Worm (Caenorhabditis elegans) whole organism, late embryonic: ENCODE results near the gene cid-1.
A peak's percentile ranks its signal among the peaks of the same experiment; 100 is the strongest.

Source experiments
- C08G9.2 ChIP-seq: sonication (generic microtip); optimal IDR thresholded peaks from 2 replicates; lab custom pipeline; 2016; ENCODE audit warnings: mild to moderate bottlenecking, missing genetic modification characterization, moderate library complexity, missing compliant biosample characterization
- C38D4.7 ChIP-seq: fragments of 200-800 bp; sonication (Bioruptor generic); optimal IDR thresholded peaks from 2 replicates; lab custom pipeline; 2018; ENCODE audit warnings: mild to moderate bottlenecking, missing genetic modification characterization, moderate library complexity, missing compliant biosample characterization
- F13H6.1 ChIP-seq: sonication (generic microtip); optimal IDR thresholded peaks from 2 replicates; lab custom pipeline; 2016; ENCODE audit warnings: missing genetic modification characterization, missing compliant biosample characterization
- ceh-14 ChIP-seq: sonication (generic microtip); optimal IDR thresholded peaks from 2 replicates; lab custom pipeline; 2016; ENCODE audit warnings: missing genotype, missing genetic modification characterization, missing compliant biosample characterization
- ceh-18 ChIP-seq: sonication (generic microtip); optimal IDR thresholded peaks from 2 replicates; lab custom pipeline; 2016; ENCODE audit warnings: missing genetic modification characterization, missing compliant biosample characterization
- ceh-22 ChIP-seq: sonication (generic microtip); optimal IDR thresholded peaks from 2 replicates; lab custom pipeline; 2017; ENCODE audit warnings: missing biosample characterization, missing genetic modification characterization
- ceh-24 ChIP-seq: sonication (generic microtip); optimal IDR thresholded peaks from 2 replicates; lab custom pipeline; 2016; ENCODE audit warnings: mild to moderate bottlenecking, missing genetic modification characterization, missing compliant biosample characterization
- ceh-31 ChIP-seq: sonication (generic microtip); optimal IDR thresholded peaks from 2 replicates; lab custom pipeline; 2016; ENCODE audit warnings: missing genetic modification characterization, missing compliant biosample characterization
- ceh-34 ChIP-seq: sonication (generic microtip); optimal IDR thresholded peaks from 2 replicates; lab custom pipeline; 2016; ENCODE audit warnings: mild to moderate bottlenecking, missing genetic modification characterization, missing compliant biosample characterization
- ceh-6 ChIP-seq: fragments of 200-800 bp; sonication (Bioruptor generic); optimal IDR thresholded peaks from 2 replicates; lab custom pipeline; 2018; ENCODE audit warnings: mild to moderate bottlenecking, missing genetic modification characterization, missing compliant biosample characterization
- ceh-9 ChIP-seq: sonication (generic microtip); optimal IDR thresholded peaks from 2 replicates; lab custom pipeline; 2016; ENCODE audit warnings: mild to moderate bottlenecking, missing genetic modification characterization, inconsistent platforms, missing compliant biosample characterization
- che-1 ChIP-seq: sonication (generic microtip); optimal IDR thresholded peaks from 2 replicates; lab custom pipeline; 2016; ENCODE audit warnings: mild to moderate bottlenecking, missing genetic modification characterization, missing compliant biosample characterization
- dve-1 ChIP-seq: sonication (generic microtip); optimal IDR thresholded peaks from 2 replicates; lab custom pipeline; 2017; ENCODE audit warnings: antibody characterized with exemption, mild to moderate bottlenecking, missing genetic modification characterization, missing compliant biosample characterization
- ets-4 ChIP-seq: sonication (generic microtip); optimal IDR thresholded peaks from 2 replicates; lab custom pipeline; 2016; ENCODE audit warnings: missing genetic modification characterization, missing compliant biosample characterization
- fkh-10 ChIP-seq: fragments of 150-350 bp; optimal IDR thresholded peaks from 2 replicates; lab custom pipeline; 2014; ENCODE audit warnings: missing biosample characterization, missing genetic modification reagents, missing genetic modification characterization
- fkh-6 ChIP-seq: sonication (generic microtip); optimal IDR thresholded peaks from 2 replicates; lab custom pipeline; 2016; ENCODE audit warnings: missing genetic modification characterization, missing compliant biosample characterization
- hlh-15 ChIP-seq: sonication (generic microtip); optimal IDR thresholded peaks from 2 replicates; lab custom pipeline; 2016; ENCODE audit warnings: missing genetic modification characterization, missing compliant biosample characterization
- hlh-30 ChIP-seq: sonication (generic microtip); optimal IDR thresholded peaks from 2 replicates; lab custom pipeline; 2017; ENCODE audit warnings: antibody characterized with exemption, missing genetic modification characterization, missing compliant biosample characterization; ENCODE audit not compliant: insufficient read depth
- hlh-6 ChIP-seq: sonication (generic microtip); optimal IDR thresholded peaks from 2 replicates; lab custom pipeline; 2016; ENCODE audit warnings: missing genotype, missing genetic modification characterization, missing compliant biosample characterization
- madf-2 ChIP-seq: sonication (generic microtip); optimal IDR thresholded peaks from 2 replicates; lab custom pipeline; 2017; ENCODE audit warnings: missing genetic modification characterization, missing compliant biosample characterization
- nfya-1 ChIP-seq: sonication (generic microtip); optimal IDR thresholded peaks from 2 replicates; lab custom pipeline; 2017; ENCODE audit warnings: missing genetic modification characterization, mild to moderate bottlenecking, missing compliant biosample characterization, antibody characterized with exemption, moderate library complexity
- nhr-232 ChIP-seq: sonication (generic microtip); optimal IDR thresholded peaks from 2 replicates; lab custom pipeline; 2016; ENCODE audit warnings: missing genetic modification characterization, missing compliant biosample characterization
- npax-4 ChIP-seq: sonication (generic microtip); optimal IDR thresholded peaks from 2 replicates; lab custom pipeline; 2016; ENCODE audit warnings: missing genetic modification characterization, missing compliant biosample characterization
- pat-9 ChIP-seq: fragments of 200-800 bp; sonication (Bioruptor generic); optimal IDR thresholded peaks from 2 replicates; lab custom pipeline; 2018; ENCODE audit warnings: mild to moderate bottlenecking, missing genetic modification characterization, moderate library complexity, missing compliant biosample characterization
- pha-2 ChIP-seq: sonication (generic microtip); optimal IDR thresholded peaks from 2 replicates; lab custom pipeline; 2017; ENCODE audit warnings: mild to moderate bottlenecking, missing genetic modification characterization, missing compliant biosample characterization
- pros-1 ChIP-seq: fragments of 150-350 bp; optimal IDR thresholded peaks from 2 replicates; lab custom pipeline; 2014; ENCODE audit warnings: missing biosample characterization, missing genetic modification reagents, missing genetic modification characterization
- ref-2 ChIP-seq: sonication (generic microtip); optimal IDR thresholded peaks from 2 replicates; lab custom pipeline; 2016; ENCODE audit warnings: missing genetic modification characterization, missing compliant biosample characterization
- sdc-2 ChIP-seq: sonication (generic microtip); optimal IDR thresholded peaks from 2 replicates; lab custom pipeline; 2016; ENCODE audit warnings: missing genotype, missing genetic modification characterization, missing compliant biosample characterization
- sox-4 ChIP-seq: sonication (generic microtip); optimal IDR thresholded peaks from 2 replicates; lab custom pipeline; 2017; ENCODE audit warnings: mild to moderate bottlenecking, missing genetic modification characterization, inconsistent platforms, missing compliant biosample characterization
- syd-9 ChIP-seq: sonication (generic microtip); optimal IDR thresholded peaks from 2 replicates; lab custom pipeline; 2016; ENCODE audit warnings: mild to moderate bottlenecking, missing genetic modification characterization, moderate library complexity, missing compliant biosample characterization
- tbx-2 ChIP-seq: sonication (generic microtip); optimal IDR thresholded peaks from 2 replicates; lab custom pipeline; 2016; ENCODE audit warnings: missing genetic modification characterization, missing compliant biosample characterization
- ttx-3 ChIP-seq: sonication (generic microtip); optimal IDR thresholded peaks from 2 replicates; lab custom pipeline; 2016; ENCODE audit warnings: missing genetic modification reagents, missing genetic modification characterization, missing compliant biosample characterization
- unc-3 ChIP-seq, 2 experiments: fragments of 200-800 bp in 1 of 2; sonication (Bioruptor generic) in 1 of 2; sonication (generic microtip) in 1 of 2; conservative IDR thresholded peaks in 1 of 2; optimal IDR thresholded peaks in 1 of 2; 2 replicates each; pipeline versions ENCODE4 v1.3.6 to Lab custom; 2016 to 2022; ENCODE audit warnings: missing compliant biosample characterization in 2 of 2, missing genetic modification characterization in 2 of 2, missing genetic modification reagents in 1 of 2
- ztf-16 ChIP-seq: sonication (generic microtip); optimal IDR thresholded peaks from 2 replicates; lab custom pipeline; 2017; ENCODE audit warnings: missing genetic modification characterization, missing compliant biosample characterization

cid-1 gene

ce11 chrIII:5134506-5134905 lies 39.2 kb upstream of the cid-1 start:
- TF ChIP-seq C08G9.2 (tag; lab: Kevin White, UChicago) (no peak), nhr-232 (tag; lab: Kevin White, UChicago) (no peak), fkh-10 (GFP tag; lab: Kevin White, UChicago) (no peak), ceh-9 (no peak), tbx-2 (tag; lab: Kevin White, UChicago) (peak; percentile 88)

ce11 chrIII:5136033-5136597 lies 37.6 kb upstream of the cid-1 start, which contains the start of gene tbx-2:
tbx-2 (minus strand) TSS chrIII:5136296.
- no peak for TF ChIP-seq ztf-16 (tag; lab: Kevin White, UChicago)
- no peak for TF ChIP-seq ceh-24 (tag; lab: Kevin White, UChicago)
- TF ChIP-seq ceh-22 (tag; lab: Kevin White, UChicago): no peak
- TF ChIP-seq pat-9 (tag; lab: Kevin White, UChicago): no peak
- TF ChIP-seq npax-4 (tag; lab: Kevin White, UChicago): no peak
- no peak for TF ChIP-seq ceh-6 (GFP tag; lab: Kevin White, UChicago)
- peak; percentile 86 for TF ChIP-seq nfya-1
- TF ChIP-seq che-1 (tag; lab: Kevin White, UChicago): no peak
- TF ChIP-seq ets-4 (tag; lab: Kevin White, UChicago): peak; percentile 38
- TF ChIP-seq ceh-18 (tag; lab: Kevin White, UChicago): peak; percentile 14
- no peak for TF ChIP-seq dve-1 (tag; lab: Kevin White, UChicago)
- no peak for TF ChIP-seq C08G9.2 (tag; lab: Kevin White, UChicago)
- TF ChIP-seq sox-4 (tag; lab: Kevin White, UChicago): no peak
- TF ChIP-seq pros-1 (tag; lab: Kevin White, UChicago): no peak
- no peak for TF ChIP-seq pha-2 (tag; lab: Kevin White, UChicago)
- peak; percentile 6 for TF ChIP-seq F13H6.1
- TF ChIP-seq hlh-6 (tag; lab: Kevin White, UChicago): peak; percentile 46
- peak; percentile 99 for TF ChIP-seq tbx-2 (tag; lab: Kevin White, UChicago)
- TF ChIP-seq fkh-6 (tag; lab: Kevin White, UChicago): peak; percentile 11
- TF ChIP-seq hlh-30: peak; percentile 5
- no peak for TF ChIP-seq hlh-15 (tag; lab: Kevin White, UChicago)
- TF ChIP-seq ceh-31 (tag; lab: Kevin White, UChicago): peak; percentile 2
- no peak for TF ChIP-seq ceh-14
- no peak for TF ChIP-seq C38D4.7
- TF ChIP-seq ref-2 (tag; lab: Kevin White, UChicago): peak; percentile 48
- peak; percentile 8 for TF ChIP-seq syd-9 (tag; lab: Kevin White, UChicago)
- TF ChIP-seq sdc-2 (tag; lab: Kevin White, UChicago): peak; percentile 36
- TF ChIP-seq nhr-232 (tag; lab: Kevin White, UChicago): no peak
- TF ChIP-seq unc-3 (GFP tag; conservative IDR thresholded peaks at IDR 0.05; lab: Robert Waterston, UW): no peak
- no peak for TF ChIP-seq unc-3 (tag; optimal IDR thresholded peaks at IDR 0.05; lab: Kevin White, UChicago)
- peak; percentile 44 for TF ChIP-seq ceh-34
- no peak for TF ChIP-seq madf-2
- TF ChIP-seq, all 69 proteins: peak for 13

- no peak for TF ChIP-seq nfya-1
- no peak for TF ChIP-seq ttx-3 (tag; lab: Kevin White, UChicago)
- TF ChIP-seq nhr-232 (tag; lab: Kevin White, UChicago): no peak
Observed at ce11 chrIII:5137099-5137498, 36.6 kb upstream of the cid-1 start.

ce11 chrIII:5137685-5138084 lies 36.0 kb upstream of the cid-1 start:
- TF ChIP-seq pat-9 (tag; lab: Kevin White, UChicago) (no peak), tbx-2 (tag; lab: Kevin White, UChicago) (peak; percentile 12)
- TF ChIP-seq, all 69 proteins: peak for 1
